Fruit fly (Drosophila melanogaster) whole organism, embryonic: ENCODE data around the gene Inx5.
A peak's percentile ranks its signal among the peaks of the same experiment; 100 is the strongest.

ENCODE experiments used
- Aef1 ChIP-seq: fragments of 200-800 bp; sonication (Bioruptor generic); IDR thresholded peaks from 3 replicates; pipeline ENCODE4 v1.3.6; 2022; ENCODE audit warnings: missing biosample characterization, missing genetic modification characterization
- Atf-2 ChIP-seq: fragments of 200-800 bp; sonication (Bioruptor generic); optimal IDR thresholded peaks from 2 replicates; lab custom pipeline; 2016; ENCODE audit warnings: missing biosample characterization, missing genetic modification characterization
- B-H1 ChIP-seq: fragments of 200-800 bp; sonication (Bioruptor generic); IDR thresholded peaks from 3 replicates; pipeline ENCODE4 v1.3.6; 2022; ENCODE audit warnings: missing biosample characterization, missing genetic modification characterization
- BtbVII ChIP-seq: fragments of 200-800 bp; sonication (Bioruptor generic); optimal IDR thresholded peaks from 3 replicates; lab custom pipeline; 2017; ENCODE audit warnings: missing biosample characterization, mild to moderate bottlenecking, missing genetic modification characterization
- Bteb2 ChIP-seq: fragments of 200-800 bp; sonication (Bioruptor generic); optimal IDR thresholded peaks from 2 replicates; lab custom pipeline; 2016; ENCODE audit warnings: missing biosample characterization, missing genetic modification characterization
- CG10321 ChIP-seq: fragments of 200-800 bp; sonication (Bioruptor generic); IDR thresholded peaks from 2 replicates; pipeline ENCODE4 v1.3.6; 2022; ENCODE audit warnings: missing biosample characterization, missing genetic modification characterization
- CG10654 ChIP-seq: fragments of 200-800 bp; sonication (Bioruptor generic); optimal IDR thresholded peaks from 2 replicates; lab custom pipeline; 2016; ENCODE audit warnings: missing biosample characterization, missing genetic modification characterization
- CG10959 ChIP-seq: fragments of 200-800 bp; sonication (Bioruptor generic); IDR thresholded peaks from 2 replicates; pipeline ENCODE4 v1.3.6; 2022; ENCODE audit warnings: missing biosample characterization, missing genetic modification characterization
- CG11093 ChIP-seq: fragments of 200-800 bp; sonication (Bioruptor generic); IDR thresholded peaks from 3 replicates; pipeline ENCODE4 v1.3.6; 2022; ENCODE audit warnings: missing biosample characterization, missing genetic modification characterization
- CG11247 ChIP-seq: fragments of 200-800 bp; sonication (Bioruptor generic); IDR thresholded peaks from 2 replicates; pipeline ENCODE4 v1.3.6; 2022; ENCODE audit warnings: missing biosample characterization, missing genetic modification characterization
- CG11723 ChIP-seq: fragments of 200-800 bp; sonication (Bioruptor generic); optimal IDR thresholded peaks from 2 replicates; lab custom pipeline; 2017; ENCODE audit warnings: missing biosample characterization, mild to moderate bottlenecking, missing genetic modification characterization
- CG12236 ChIP-seq: fragments of 200-800 bp; sonication (Bioruptor generic); optimal IDR thresholded peaks from 2 replicates; lab custom pipeline; 2016; ENCODE audit warnings: missing biosample characterization, missing genetic modification characterization
- CG12391 ChIP-seq: fragments of 200-800 bp; sonication (Bioruptor generic); optimal IDR thresholded peaks from 3 replicates; lab custom pipeline; 2018; ENCODE audit warnings: missing biosample characterization, mild to moderate bottlenecking, missing genetic modification characterization, moderate library complexity
- CG14050 ChIP-seq: fragments of 200-800 bp; sonication (Bioruptor generic); IDR thresholded peaks from 3 replicates; pipeline ENCODE4 v1.3.6; 2022; ENCODE audit warnings: missing biosample characterization, missing genetic modification characterization
- CG14710 ChIP-seq: fragments of 200-800 bp; sonication (Bioruptor generic); optimal IDR thresholded peaks from 3 replicates; lab custom pipeline; 2019; ENCODE audit warnings: missing biosample characterization, mild to moderate bottlenecking, missing genetic modification characterization, moderate library complexity
- CG15073 ChIP-seq: fragments of 200-800 bp; sonication (Bioruptor generic); optimal IDR thresholded peaks from 2 replicates; lab custom pipeline; 2016; ENCODE audit warnings: missing biosample characterization, missing genetic modification characterization
- CG17359 ChIP-seq: fragments of 200-800 bp; sonication (Bioruptor generic); optimal IDR thresholded peaks from 3 replicates; lab custom pipeline; 2018; ENCODE audit warnings: missing biosample characterization, mild to moderate bottlenecking, missing genetic modification characterization, moderate library complexity
- CG17385 ChIP-seq: fragments of 200-800 bp; sonication (Bioruptor generic); optimal IDR thresholded peaks from 3 replicates; lab custom pipeline; 2018; ENCODE audit warnings: missing biosample characterization, mild to moderate bottlenecking, missing genetic modification characterization
- CG17912 ChIP-seq: fragments of 200-800 bp; sonication (Bioruptor generic); optimal IDR thresholded peaks from 2 replicates; lab custom pipeline; 2018; ENCODE audit warnings: missing biosample characterization, mild to moderate bottlenecking, missing genetic modification characterization
- CG18619 ChIP-seq: fragments of 200-800 bp; sonication (Bioruptor generic); optimal IDR thresholded peaks from 3 replicates; lab custom pipeline; 2017; ENCODE audit warnings: missing biosample characterization, mild to moderate bottlenecking, missing genetic modification characterization
- CG32532 ChIP-seq: fragments of 200-800 bp; sonication (Bioruptor generic); IDR thresholded peaks from 2 replicates; pipeline ENCODE4 v1.3.6; 2022; ENCODE audit warnings: missing biosample characterization, missing genetic modification characterization
- CG42726 ChIP-seq: fragments of 200-800 bp; sonication (Bioruptor generic); IDR thresholded peaks from 2 replicates; pipeline ENCODE4 v1.3.6; 2022; ENCODE audit warnings: missing biosample characterization, missing genetic modification characterization; ENCODE audit not compliant: partially characterized antibody
- CG43689 ChIP-seq: fragments of 200-800 bp; sonication (Bioruptor generic); IDR thresholded peaks from 2 replicates; pipeline ENCODE4 v1.3.6; 2022; ENCODE audit warnings: missing biosample characterization, missing genetic modification characterization
- CG4424 ChIP-seq: fragments of 200-800 bp; sonication (Bioruptor generic); optimal IDR thresholded peaks from 3 replicates; lab custom pipeline; 2016; ENCODE audit warnings: missing biosample characterization, missing genetic modification characterization
- CG6813 ChIP-seq: fragments of 200-800 bp; sonication (Bioruptor generic); optimal IDR thresholded peaks from 2 replicates; lab custom pipeline; 2017; ENCODE audit warnings: missing biosample characterization, missing genetic modification characterization, mild to moderate bottlenecking, moderate library complexity, missing genetic modification reagents
- CG8290 ChIP-seq, 3 experiments: fragments of 200-800 bp; sonication (Bioruptor generic); optimal IDR thresholded peaks; 2 replicates each; lab custom pipeline; 2016 to 2019; ENCODE audit warnings: missing biosample characterization in 3 of 3, missing genetic modification characterization in 3 of 3, mild to moderate bottlenecking in 2 of 3, moderate library complexity in 1 of 3
- CoRest ChIP-seq: fragments of 200-800 bp; sonication (Bioruptor generic); optimal IDR thresholded peaks from 3 replicates; lab custom pipeline; 2018; ENCODE audit warnings: missing biosample characterization, mild to moderate bottlenecking, missing genetic modification characterization, moderate library complexity
- Dll ChIP-seq: fragments of 200-800 bp; sonication (Bioruptor generic); IDR thresholded peaks from 4 replicates; pipeline ENCODE4 v1.3.6; 2022; ENCODE audit warnings: missing biosample characterization, missing genetic modification characterization; ENCODE audit not compliant: partially characterized antibody
- HHEX ChIP-seq: fragments of 200-800 bp; sonication (Bioruptor generic); optimal IDR thresholded peaks from 3 replicates; lab custom pipeline; 2017; ENCODE audit warnings: missing biosample characterization, mild to moderate bottlenecking, missing genetic modification characterization, missing genetic modification reagents
- HLH54F ChIP-seq: fragments of 200-800 bp; sonication (Bioruptor generic); optimal IDR thresholded peaks from 3 replicates; lab custom pipeline; 2016; ENCODE audit warnings: missing biosample characterization, missing genetic modification characterization
- Hand ChIP-seq: fragments of 200-800 bp; sonication (Bioruptor generic); optimal IDR thresholded peaks from 2 replicates; lab custom pipeline; 2017; ENCODE audit warnings: mild to moderate bottlenecking, missing biosample characterization, missing genetic modification reagents, missing genetic modification characterization
- Nf-YA ChIP-seq: fragments of 200-800 bp; sonication (Bioruptor generic); IDR thresholded peaks from 2 replicates; pipeline ENCODE4 v1.3.6; 2022; ENCODE audit warnings: missing biosample characterization, missing genetic modification characterization
- Rfx ChIP-seq: fragments of 200-800 bp; sonication (Bioruptor generic); IDR thresholded peaks from 2 replicates; pipeline ENCODE4 v1.3.6; 2022; ENCODE audit warnings: missing biosample characterization, missing genetic modification characterization
- Scr ChIP-seq: fragments of 200-800 bp; sonication (Bioruptor generic); IDR thresholded peaks from 2 replicates; pipeline ENCODE4 v1.3.6; 2022; ENCODE audit warnings: missing biosample characterization, missing genetic modification characterization; ENCODE audit not compliant: partially characterized antibody
- Tbp ChIP-seq: fragments of >200 bp; optimal IDR thresholded peaks from 2 replicates; lab custom pipeline; 2018; ENCODE audit warnings: missing biosample characterization, missing genetic modification characterization
- ac ChIP-seq: fragments of 200-800 bp; sonication (Bioruptor generic); optimal IDR thresholded peaks from 3 replicates; lab custom pipeline; 2017; ENCODE audit warnings: missing biosample characterization, mild to moderate bottlenecking, missing genetic modification characterization
- cas ChIP-seq: fragments of 200-800 bp; sonication (Bioruptor generic); IDR thresholded peaks from 2 replicates; pipeline ENCODE4 v1.3.6; 2022; ENCODE audit warnings: missing biosample characterization, missing genetic modification characterization
- crp ChIP-seq, 2 experiments: fragments of 200-800 bp; sonication (Bioruptor generic); optimal IDR thresholded peaks; 2 replicates in 1 of 2; 3 replicates in 1 of 2; lab custom pipeline; 2017; ENCODE audit warnings: missing biosample characterization in 2 of 2, missing genetic modification characterization in 2 of 2, mild to moderate bottlenecking in 1 of 2, moderate library complexity in 1 of 2
- dati ChIP-seq: fragments of 200-800 bp; sonication (Bioruptor generic); IDR thresholded peaks from 2 replicates; pipeline ENCODE4 v1.3.6; 2022; ENCODE audit warnings: missing biosample characterization, missing genetic modification characterization
- dm ChIP-seq: fragments of 200-800 bp; sonication (Bioruptor generic); optimal IDR thresholded peaks from 3 replicates; lab custom pipeline; 2016; ENCODE audit warnings: missing biosample characterization, missing genetic modification characterization
- gfzf ChIP-seq: fragments of 200-800 bp; sonication (Bioruptor generic); optimal IDR thresholded peaks from 2 replicates; lab custom pipeline; 2016; ENCODE audit warnings: missing biosample characterization, mild to moderate bottlenecking, missing genetic modification characterization, moderate library complexity
- grau ChIP-seq: fragments of 200-800 bp; optimal IDR thresholded peaks from 3 replicates; lab custom pipeline; 2019; ENCODE audit warnings: missing biosample characterization, mild to moderate bottlenecking, missing genetic modification characterization, moderate library complexity
- ind ChIP-seq: fragments of 200-800 bp; sonication (Bioruptor generic); optimal IDR thresholded peaks from 3 replicates; lab custom pipeline; 2016; ENCODE audit warnings: missing biosample characterization, missing genetic modification characterization
- klu ChIP-seq: fragments of 200-800 bp; sonication (Bioruptor generic); IDR thresholded peaks from 2 replicates; pipeline ENCODE4 v1.3.6; 2022; ENCODE audit warnings: missing biosample characterization, missing genetic modification characterization
- odd ChIP-seq: fragments of 200-800 bp; sonication (Bioruptor generic); optimal IDR thresholded peaks from 2 replicates; lab custom pipeline; 2017; ENCODE audit warnings: missing biosample characterization, mild to moderate bottlenecking, missing genetic modification characterization
- pb ChIP-seq: fragments of 200-800 bp; sonication (Bioruptor generic); optimal IDR thresholded peaks from 3 replicates; lab custom pipeline; 2016; ENCODE audit warnings: missing biosample characterization, missing genetic modification characterization
- schlank ChIP-seq: fragments of 200-800 bp; sonication (Bioruptor generic); optimal IDR thresholded peaks from 2 replicates; lab custom pipeline; 2018; ENCODE audit warnings: missing biosample characterization, mild to moderate bottlenecking, missing genetic modification characterization
- sr ChIP-seq: fragments of 200-800 bp; sonication (Bioruptor generic); IDR thresholded peaks from 3 replicates; pipeline ENCODE4 v1.3.6; 2022; ENCODE audit warnings: missing biosample characterization, missing genetic modification characterization
- stwl ChIP-seq: fragments of 200-800 bp; sonication (Bioruptor generic); optimal IDR thresholded peaks from 3 replicates; lab custom pipeline; 2018; ENCODE audit warnings: missing biosample characterization, mild to moderate bottlenecking, missing genetic modification characterization, moderate library complexity

The Inx5 gene

DNA sequence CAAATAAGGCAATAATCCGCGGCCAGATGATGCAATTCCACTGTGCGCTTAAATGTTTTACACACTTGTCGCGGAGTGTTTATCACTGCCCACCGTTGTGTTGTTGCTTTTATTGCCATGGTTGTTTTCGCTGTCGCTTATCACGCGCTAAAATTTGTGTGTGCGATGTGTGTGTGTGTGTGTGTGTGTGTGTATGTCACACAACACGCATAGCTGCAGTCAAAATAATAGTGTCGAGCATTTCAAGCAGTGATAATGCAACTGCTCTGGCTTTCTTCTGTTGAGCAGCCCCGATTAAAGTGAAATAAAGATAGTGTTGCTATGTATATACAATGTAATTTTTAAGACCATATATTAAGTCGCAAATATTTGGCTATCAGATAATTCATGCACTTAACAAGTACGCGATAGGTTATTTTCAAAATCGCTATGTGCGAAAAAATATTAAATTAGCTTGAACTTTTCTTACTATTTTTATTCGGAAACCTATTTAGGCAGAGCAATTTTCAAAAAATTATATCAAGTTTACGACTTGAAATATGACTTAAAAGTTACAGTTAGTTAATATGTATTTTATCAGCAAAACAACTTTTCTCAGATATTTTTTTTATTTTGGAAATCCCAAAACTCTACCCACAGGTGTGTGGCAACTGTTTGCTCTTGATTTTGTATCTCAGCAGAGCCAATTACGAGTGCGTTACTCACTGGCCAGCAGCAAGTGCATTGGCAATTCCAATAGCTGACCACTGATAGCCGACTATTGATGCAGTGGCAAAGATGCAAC is 4.3 kb downstream of the Inx5 start (continued):
- no peak for TF ChIP-seq CG4424 (GFP tag; lab: Kevin White, UChicago)
- TF ChIP-seq dm (GFP tag; lab: Kevin White, UChicago): no peak
- TF ChIP-seq Scr: no peak
- TF ChIP-seq Dll (GFP tag; lab: Robert Waterston, UW): no peak
- TF ChIP-seq sr (GFP tag; lab: Robert Waterston, UW): no peak
- TF ChIP-seq stwl: no peak
- TF ChIP-seq BtbVII (GFP tag; lab: Kevin White, UChicago): no peak
- TF ChIP-seq CG43689 (GFP tag; lab: Robert Waterston, UW): no peak
- TF ChIP-seq CG32532 (GFP tag; lab: Robert Waterston, UW): 0 out of 2 replicates have a peak, but pooled peaks have one; percentile 20
- no peak for TF ChIP-seq pb (GFP tag; lab: Kevin White, UChicago)
- TF ChIP-seq CG18619 (GFP tag; lab: Kevin White, UChicago): peak; percentile 37
- TF ChIP-seq grau (tag; lab: Kevin White, UChicago): peak; percentile 58
- peak; percentile 52 for TF ChIP-seq CG17385
- TF ChIP-seq Nf-YA (GFP tag; lab: Robert Waterston, UW): no peak
- TF ChIP-seq Tbp: no peak
- TF ChIP-seq schlank (tag; lab: Kevin White, UChicago): no peak
- TF ChIP-seq CG17912 (GFP tag; lab: Kevin White, UChicago): no peak
- no peak for TF ChIP-seq CG8290 (GFP tag; optimal IDR thresholded peaks at IDR 0.05; lab: Kevin White, UChicago)
- TF ChIP-seq CG8290 (tag; optimal IDR thresholded peaks at IDR 0.05; lab: Kevin White, UChicago): peak in 1 of 2 experiments; percentile 61
- peak; percentile 2 for TF ChIP-seq CG12391 (tag; lab: Kevin White, UChicago)
- no peak for TF ChIP-seq Atf-2 (GFP tag; lab: Kevin White, UChicago)
- no peak for TF ChIP-seq CG11093
- TF ChIP-seq gfzf (GFP tag; lab: Kevin White, UChicago): no peak
- peak; percentile 8 for TF ChIP-seq CG14710 (tag; lab: Kevin White, UChicago)
- TF ChIP-seq CG10321 (GFP tag; lab: Robert Waterston, UW): no peak
- TF ChIP-seq Hand (GFP tag; lab: Kevin White, UChicago): no peak
- TF ChIP-seq CG17359 (tag; lab: Kevin White, UChicago): no peak
- no peak for TF ChIP-seq CG42726
- TF ChIP-seq CG12236 (GFP tag; lab: Kevin White, UChicago): no peak
- TF ChIP-seq CG14050 (GFP tag; lab: Robert Waterston, UW): no peak
- TF ChIP-seq B-H1 (GFP tag; lab: Robert Waterston, UW): no peak
- TF ChIP-seq Bteb2: peak; percentile 14
- no peak for TF ChIP-seq CG11247 (GFP tag; lab: Robert Waterston, UW)
- no peak for TF ChIP-seq klu
- peak; percentile 67 for TF ChIP-seq CoRest (tag; lab: Kevin White, UChicago)
- peak; percentile 55 for TF ChIP-seq odd (GFP tag; lab: Kevin White, UChicago)
- TF ChIP-seq cas: no peak
- peak; percentile 47; the same call in 1 of the 2 replicates for TF ChIP-seq Rfx (GFP tag; lab: Robert Waterston, UW)
- TF ChIP-seq dati (GFP tag; lab: Robert Waterston, UW): no peak
- peak; percentile 37 for TF ChIP-seq HHEX
- no peak for TF ChIP-seq CG10959 (GFP tag; lab: Robert Waterston, UW)
- no peak for TF ChIP-seq ac (GFP tag; lab: Kevin White, UChicago)
- peak; percentile 2 for TF ChIP-seq CG11723
- no peak for TF ChIP-seq HLH54F (GFP tag; lab: Kevin White, UChicago)
- no peak for TF ChIP-seq Aef1
- TF ChIP-seq ind (GFP tag; lab: Kevin White, UChicago): peak; percentile 35
- TF ChIP-seq CG6813 (GFP tag; lab: Kevin White, UChicago): no peak
- TF ChIP-seq CG15073 (GFP tag; lab: Kevin White, UChicago): no peak
- no peak for TF ChIP-seq CG10654 (GFP tag; lab: Kevin White, UChicago)
- TF ChIP-seq crp (GFP tag; optimal IDR thresholded peaks at IDR 0.05; lab: Kevin White, UChicago): no peak
